Worm (Caenorhabditis elegans) whole organism, mixed stage, embryonic: ENCODE data around the gene tdpo-1.

Source experiments
- lin-32 ChIP-seq: fragments of 200-800 bp; sonication (Bioruptor generic); optimal IDR thresholded peaks from 2 replicates; lab custom pipeline; 2018; ENCODE audit warnings: mild to moderate bottlenecking, missing genetic modification characterization, missing compliant biosample characterization
- lsy-2 ChIP-seq: fragments of 150-350 bp; optimal IDR thresholded peaks from 2 replicates; lab custom pipeline; 2014; ENCODE audit warnings: missing biosample characterization, missing genetic modification characterization

ce11 chrIV:1973372-1973771 lies 13.7 kb downstream of the tdpo-1 start, which contains the start of gene Y76B12C.3:
- TF ChIP-seq lin-32: no peak
- TF ChIP-seq lsy-2 (tag; lab: Kevin White, UChicago): no peak
